Worm (Caenorhabditis elegans): ENCODE measurements around the gene F55H2.7.

F55H2.7 gene

ce11 chrIII:9467095-9467494, 49.0 kb downstream of the F55H2.7 start, which contains the start of gene baf-1:
Gene baf-1 (plus strand): TSS chrIII:9467464.
- TF ChIP-seq madf-10 (tag; optimal IDR thresholded peaks at IDR 0.05): no peak
- 0 out of 2 replicates have a peak, but pooled peaks have one; percentile 28 for TF ChIP-seq attf-3 (GFP tag; conservative IDR thresholded peaks at IDR 0.05)
- peak; percentile 76 for TF ChIP-seq dox-1 (GFP tag; IDR thresholded peaks at IDR 0.05)
- TF ChIP-seq F49E8.2 (tag; optimal IDR thresholded peaks at IDR 0.05; ENCODE audit: insufficient read depth): peak; percentile 20
- TF ChIP-seq C17E4.6 (GFP tag; IDR thresholded peaks at IDR 0.05): no peak
- TF ChIP-seq attf-5 (GFP tag; optimal IDR thresholded peaks at IDR 0.05): peak; percentile 81
- TF ChIP-seq efl-1 (GFP tag; optimal IDR thresholded peaks at IDR 0.05): peak; percentile 20
- peak; percentile 50 for TF ChIP-seq tbp1 (GFP tag; optimal IDR thresholded peaks at IDR 0.05)
- TF ChIP-seq fkh-3 (tag; optimal IDR thresholded peaks at IDR 0.05): peak; percentile 37
- TF ChIP-seq D2030.7 (GFP tag; IDR thresholded peaks at IDR 0.05): peak; percentile 27; the same call in 1 of the 2 replicates
- TF ChIP-seq pbrm-1 (GFP tag; IDR thresholded peaks at IDR 0.05): 0 out of 2 replicates have a peak, but pooled peaks have one; percentile 16
- TF ChIP-seq let-526 (GFP tag; IDR thresholded peaks at IDR 0.05): no peak
- no peak for TF ChIP-seq ets-4 (GFP tag; optimal IDR thresholded peaks at IDR 0.05)
- TF ChIP-seq Y79H2A.3 (GFP tag; conservative IDR thresholded peaks at IDR 0.05): no peak
- TF ChIP-seq hmg-1.2 (GFP tag; IDR thresholded peaks at IDR 0.05): peak; percentile 97
- no peak for TF ChIP-seq nhr-179 (tag; optimal IDR thresholded peaks at IDR 0.05)
- peak; percentile 7 for TF ChIP-seq tlf-1 (GFP tag; optimal IDR thresholded peaks at IDR 0.05)
- peak; percentile 65 for TF ChIP-seq madf-6 (GFP tag; IDR thresholded peaks at IDR 0.05)
- TF ChIP-seq unc-130 (GFP tag; optimal IDR thresholded peaks at IDR 0.05): peak; percentile 25
- peak; percentile 65 for TF ChIP-seq lin-54 (GFP tag; optimal IDR thresholded peaks at IDR 0.05)
- no peak for TF ChIP-seq rec-8 (tag; optimal IDR thresholded peaks at IDR 0.05)
- TF ChIP-seq ztf-18 (tag; optimal IDR thresholded peaks at IDR 0.05): peak; percentile 33
- peak; percentile 15 for TF ChIP-seq snpc-1.3 (tag; optimal IDR thresholded peaks at IDR 0.05; ENCODE audit: insufficient read depth)
- TF ChIP-seq nhr-80 (tag; optimal IDR thresholded peaks at IDR 0.05): peak; percentile 40
- no peak for TF ChIP-seq T26A5.8 (tag; optimal IDR thresholded peaks at IDR 0.05)
- peak; percentile 97 for TF ChIP-seq mcd-1 (GFP tag; IDR thresholded peaks at IDR 0.05)
- no peak for TF ChIP-seq snpc-4 (GFP tag; optimal IDR thresholded peaks at IDR 0.05)
- peak in 2 of 4 experiments; percentile 38 to 41 for TF ChIP-seq snpc-4 (tag; optimal IDR thresholded peaks at IDR 0.05)
- peak; percentile 21; the same call in 1 of the 2 replicates for TF ChIP-seq cebp-1 (GFP tag; IDR thresholded peaks at IDR 0.05)
- TF ChIP-seq cebp-1 (tag; optimal IDR thresholded peaks at IDR 0.05): peak; percentile 92
- peak; percentile 10 for TF ChIP-seq atf-7 (tag; optimal IDR thresholded peaks at IDR 0.05)
- peak in 1 of 3 experiments; percentile 51 for TF ChIP-seq lin-35 (GFP tag; optimal IDR thresholded peaks at IDR 0.05)
- TF ChIP-seq ceh-58 (GFP tag; IDR thresholded peaks at IDR 0.05): no peak
- TF ChIP-seq lsl-1 (GFP tag; optimal IDR thresholded peaks at IDR 0.05): peak; percentile 44
- peak; percentile 11 for TF ChIP-seq snpc-3.4 (tag; optimal IDR thresholded peaks at IDR 0.05)
- no peak for TF ChIP-seq somi-1 (GFP tag; optimal IDR thresholded peaks at IDR 0.05)
- TF ChIP-seq him-1 (tag; optimal IDR thresholded peaks at IDR 0.05): no peak
- TF ChIP-seq B0336.3 (GFP tag; IDR thresholded peaks at IDR 0.05): 0 out of 2 replicates have a peak, but pooled peaks have one; percentile 37
- no peak; the same call in 1 of the 2 replicates for TF ChIP-seq Y53G8AR.9 (GFP tag; conservative IDR thresholded peaks at IDR 0.05)
- peak; percentile 41; the same call in 1 of the 2 replicates for TF ChIP-seq hsf-1 (GFP tag; IDR thresholded peaks at IDR 0.05)
- peak; percentile 60; the same call in 1 of the 2 replicates for TF ChIP-seq K11D2.4 (GFP tag; IDR thresholded peaks at IDR 0.05)
- no peak for TF ChIP-seq nfyb-1 (GFP tag; IDR thresholded peaks at IDR 0.05)
- TF ChIP-seq ceh-91 (GFP tag; IDR thresholded peaks at IDR 0.05): peak; percentile 43; the same call in 1 of the 2 replicates
- TF ChIP-seq lin-40 (tag; optimal IDR thresholded peaks at IDR 0.05): peak; percentile 50
- TF ChIP-seq madf-8 (GFP tag; conservative IDR thresholded peaks at IDR 0.05): 0 out of 2 replicates have a peak, but pooled peaks have one; percentile 15
